Worm (Caenorhabditis elegans) whole organism, mixed stage, embryonic: ENCODE results near the gene pgph-3.

Source experiments
- M03D4.4 ChIP-seq: sonication (generic microtip); optimal IDR thresholded peaks from 2 replicates; lab custom pipeline; 2017; ENCODE audit warnings: mild to moderate bottlenecking, missing genetic modification characterization, missing compliant biosample characterization
- bed-3 ChIP-seq: fragments of 200-800 bp; sonication (Bioruptor generic); optimal IDR thresholded peaks from 3 replicates; lab custom pipeline; 2018; ENCODE audit warnings: mild to moderate bottlenecking, missing genetic modification characterization, moderate library complexity, missing compliant biosample characterization
- blmp-1 ChIP-seq: fragments of 150-350 bp; optimal IDR thresholded peaks from 2 replicates; lab custom pipeline; 2014; ENCODE audit warnings: missing biosample characterization, missing genetic modification characterization
- ceh-39 ChIP-seq: fragments of 150-350 bp; optimal IDR thresholded peaks from 2 replicates; lab custom pipeline; 2014; ENCODE audit warnings: missing biosample characterization, missing genetic modification characterization
- ceh-43 ChIP-seq: fragments of 200-800 bp; sonication (Bioruptor generic); optimal IDR thresholded peaks from 2 replicates; lab custom pipeline; 2018; ENCODE audit warnings: mild to moderate bottlenecking, missing genetic modification characterization, moderate library complexity, missing compliant biosample characterization
- ceh-83 ChIP-seq: fragments of 200-800 bp; sonication (Bioruptor generic); optimal IDR thresholded peaks from 2 replicates; lab custom pipeline; 2018; ENCODE audit warnings: mild to moderate bottlenecking, missing genetic modification characterization, missing compliant biosample characterization
- ces-1 ChIP-seq: fragments of 150-350 bp; optimal IDR thresholded peaks from 2 replicates; lab custom pipeline; 2014; ENCODE audit warnings: missing biosample characterization, missing genetic modification reagents, missing genetic modification characterization
- cnd-1 ChIP-seq: fragments of 200-800 bp; sonication (Bioruptor generic); optimal IDR thresholded peaks from 2 replicates; lab custom pipeline; 2018; ENCODE audit warnings: mild to moderate bottlenecking, missing genetic modification characterization, missing compliant biosample characterization
- drap-1 ChIP-seq: fragments of 200-800 bp; sonication (Bioruptor generic); optimal IDR thresholded peaks from 3 replicates; lab custom pipeline; 2018; ENCODE audit warnings: mild to moderate bottlenecking, missing genetic modification characterization, missing compliant biosample characterization
- elt-1 ChIP-seq: sonication (generic microtip); optimal IDR thresholded peaks from 2 replicates; lab custom pipeline; 2017; ENCODE audit warnings: missing genetic modification characterization, mild to moderate bottlenecking, missing compliant biosample characterization, antibody characterized with exemption, moderate library complexity, borderline replicate concordance; ENCODE audit not compliant: insufficient read depth
- elt-3 ChIP-seq: fragments of 150-350 bp; optimal IDR thresholded peaks from 2 replicates; lab custom pipeline; 2014; ENCODE audit warnings: missing biosample characterization, missing genetic modification characterization
- flh-1 ChIP-seq: fragments of 200-800 bp; sonication (Bioruptor generic); optimal IDR thresholded peaks from 2 replicates; lab custom pipeline; 2018; ENCODE audit warnings: mild to moderate bottlenecking, missing genetic modification characterization, moderate library complexity, missing compliant biosample characterization
- ham-2 ChIP-seq: fragments of 200-800 bp; sonication (Bioruptor generic); optimal IDR thresholded peaks from 2 replicates; lab custom pipeline; 2018; ENCODE audit warnings: mild to moderate bottlenecking, missing genetic modification characterization, missing compliant biosample characterization
- hlh-1 ChIP-seq: fragments of 150-350 bp; optimal IDR thresholded peaks from 2 replicates; lab custom pipeline; 2014; ENCODE audit warnings: missing biosample characterization, missing genetic modification reagents, missing genetic modification characterization
- lin-13 ChIP-seq: fragments of 150-350 bp; optimal IDR thresholded peaks from 2 replicates; lab custom pipeline; 2014; ENCODE audit warnings: missing biosample characterization, missing genetic modification characterization
- lin-32 ChIP-seq: fragments of 200-800 bp; sonication (Bioruptor generic); optimal IDR thresholded peaks from 2 replicates; lab custom pipeline; 2018; ENCODE audit warnings: mild to moderate bottlenecking, missing genetic modification characterization, missing compliant biosample characterization
- lsy-2 ChIP-seq: fragments of 150-350 bp; optimal IDR thresholded peaks from 2 replicates; lab custom pipeline; 2014; ENCODE audit warnings: missing biosample characterization, missing genetic modification characterization
- mab-5 ChIP-seq: fragments of 150-350 bp; optimal IDR thresholded peaks from 2 replicates; lab custom pipeline; 2014; ENCODE audit warnings: missing biosample characterization, missing genetic modification characterization
- mep-1 ChIP-seq: fragments of 150-350 bp; optimal IDR thresholded peaks from 2 replicates; lab custom pipeline; 2017; ENCODE audit warnings: missing biosample characterization, missing genetic modification reagents, missing genetic modification characterization, inconsistent platforms
- mls-2 ChIP-seq: sonication (generic microtip); optimal IDR thresholded peaks from 2 replicates; lab custom pipeline; 2016; ENCODE audit warnings: mild to moderate bottlenecking, missing genetic modification characterization, moderate library complexity, missing compliant biosample characterization
- nhr-12 ChIP-seq: fragments of 150-350 bp; optimal IDR thresholded peaks from 2 replicates; lab custom pipeline; 2014; ENCODE audit warnings: missing biosample characterization, missing genetic modification characterization
- nhr-2 ChIP-seq: fragments of 150-350 bp; optimal IDR thresholded peaks from 2 replicates; lab custom pipeline; 2014; ENCODE audit warnings: missing biosample characterization, missing genetic modification characterization
- nhr-237 ChIP-seq: fragments of 150-350 bp; optimal IDR thresholded peaks from 2 replicates; lab custom pipeline; 2014; ENCODE audit warnings: missing biosample characterization, missing genetic modification characterization
- nhr-76 ChIP-seq: sonication (generic microtip); optimal IDR thresholded peaks from 2 replicates; lab custom pipeline; 2017; ENCODE audit warnings: missing biosample characterization, missing genetic modification characterization
- pha-4 ChIP-seq: fragments of 150-350 bp; optimal IDR thresholded peaks from 2 replicates; lab custom pipeline; 2018; ENCODE audit warnings: missing biosample characterization, missing genetic modification reagents, missing genetic modification characterization
- sem-2 ChIP-seq: fragments of 200-800 bp; sonication (Bioruptor generic); optimal IDR thresholded peaks from 2 replicates; lab custom pipeline; 2018; ENCODE audit warnings: mild to moderate bottlenecking, missing genetic modification characterization, missing compliant biosample characterization
- snpc-4 ChIP-seq: fragments of 150-350 bp; optimal IDR thresholded peaks from 2 replicates; lab custom pipeline; 2014; ENCODE audit warnings: missing biosample characterization, missing genetic modification characterization
- sptf-1 ChIP-seq: sonication (generic microtip); optimal IDR thresholded peaks from 2 replicates; lab custom pipeline; 2017; ENCODE audit warnings: mild to moderate bottlenecking, missing genetic modification characterization, moderate library complexity, missing compliant biosample characterization
- tbx-8 ChIP-seq: fragments of 200-800 bp; sonication (Bioruptor generic); optimal IDR thresholded peaks from 2 replicates; lab custom pipeline; 2018; ENCODE audit warnings: mild to moderate bottlenecking, missing genetic modification characterization, moderate library complexity, missing compliant biosample characterization
- unc-120 ChIP-seq: sonication (generic microtip); optimal IDR thresholded peaks from 2 replicates; lab custom pipeline; 2017; ENCODE audit warnings: missing genetic modification characterization, missing compliant biosample characterization; ENCODE audit not compliant: poor library complexity, severe bottlenecking
- unc-39 ChIP-seq: fragments of 150-350 bp; optimal IDR thresholded peaks from 2 replicates; lab custom pipeline; 2014; ENCODE audit warnings: missing biosample characterization, missing genetic modification characterization
- unc-62 ChIP-seq: fragments of 150-350 bp; optimal IDR thresholded peaks from 2 replicates; lab custom pipeline; 2014; ENCODE audit warnings: missing biosample characterization, missing genetic modification reagents, missing genetic modification characterization
- ztf-11 ChIP-seq: fragments of 150-350 bp; optimal IDR thresholded peaks from 2 replicates; lab custom pipeline; 2014; ENCODE audit warnings: missing biosample characterization, missing genetic modification characterization

pgph-3 gene

DNA sequence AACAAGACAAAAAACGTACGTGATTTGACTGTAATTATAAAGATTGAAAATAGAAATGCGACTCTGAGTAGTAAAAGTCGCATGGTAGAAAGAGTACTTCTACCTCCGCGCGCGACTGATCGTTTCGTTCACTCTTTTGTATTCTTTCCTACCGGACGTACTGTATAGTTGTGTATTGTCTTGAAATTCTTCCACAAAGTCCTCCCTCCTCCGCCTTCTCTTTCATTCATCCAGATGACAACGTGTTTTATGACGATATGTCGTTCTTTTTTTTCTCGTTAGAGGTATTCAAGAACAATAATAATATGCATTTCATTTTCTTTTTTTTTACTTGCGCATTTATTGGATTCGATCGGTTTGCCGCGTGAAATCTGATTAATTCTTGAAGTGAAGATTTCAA is 37.2 kb downstream of the pgph-3 start, which contains the start of gene K09H11.4:
K09H11.4 (minus strand) TSS at position 101 of the 400 bp plus-strand sequence.
- TF ChIP-seq elt-3 (tag; lab: Kevin White, UChicago): no peak
- no peak for TF ChIP-seq sptf-1 (tag; lab: Kevin White, UChicago)
- TF ChIP-seq nhr-12: no peak
- no peak for TF ChIP-seq ztf-11 (tag; lab: Kevin White, UChicago)
- no peak for TF ChIP-seq ceh-83 (GFP tag; lab: Kevin White, UChicago)
- TF ChIP-seq drap-1 (GFP tag; lab: Kevin White, UChicago): no peak
- TF ChIP-seq lin-32 (GFP tag; lab: Kevin White, UChicago): no peak
- no peak for TF ChIP-seq lin-13 (tag; lab: Kevin White, UChicago)
- no peak for TF ChIP-seq tbx-8 (GFP tag; lab: Kevin White, UChicago)
- no peak for TF ChIP-seq mep-1 (tag; lab: Kevin White, UChicago)
- TF ChIP-seq pha-4 (tag; lab: Kevin White, UChicago): no peak
- no peak for TF ChIP-seq elt-1 (tag; lab: Kevin White, UChicago)
- no peak for TF ChIP-seq lsy-2
- TF ChIP-seq nhr-76 (tag; lab: Kevin White, UChicago): no peak
- TF ChIP-seq ham-2 (GFP tag; lab: Kevin White, UChicago): no peak

DNA sequence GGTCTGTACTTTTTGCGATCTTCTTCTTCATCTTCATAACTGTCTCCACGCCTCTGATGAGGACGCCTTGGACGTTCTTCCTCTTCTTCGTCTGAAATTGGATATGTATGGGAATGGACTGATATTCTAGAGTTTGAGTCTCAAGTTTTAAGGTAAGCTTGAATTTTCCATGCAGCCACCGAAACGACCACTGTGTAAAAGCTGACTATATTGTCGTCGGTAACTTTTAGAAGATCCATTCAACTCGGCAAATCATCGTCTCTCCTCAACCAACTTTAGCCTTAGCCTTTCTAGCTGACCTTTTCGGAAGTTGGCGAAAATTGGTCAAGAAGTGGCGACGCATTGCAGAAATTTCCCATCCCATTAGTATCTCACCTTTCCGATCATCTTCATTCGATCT is 39.3 kb downstream of the pgph-3 start:
- TF ChIP-seq elt-3 (tag; lab: Kevin White, UChicago) (no peak), unc-120 (no peak), hlh-1 (tag; lab: Kevin White, UChicago) (no peak), ces-1 (GFP tag; lab: Kevin White, UChicago) (no peak), sem-2 (GFP tag; lab: Kevin White, UChicago) (no peak), bed-3 (GFP tag; lab: Kevin White, UChicago) (no peak)

DNA sequence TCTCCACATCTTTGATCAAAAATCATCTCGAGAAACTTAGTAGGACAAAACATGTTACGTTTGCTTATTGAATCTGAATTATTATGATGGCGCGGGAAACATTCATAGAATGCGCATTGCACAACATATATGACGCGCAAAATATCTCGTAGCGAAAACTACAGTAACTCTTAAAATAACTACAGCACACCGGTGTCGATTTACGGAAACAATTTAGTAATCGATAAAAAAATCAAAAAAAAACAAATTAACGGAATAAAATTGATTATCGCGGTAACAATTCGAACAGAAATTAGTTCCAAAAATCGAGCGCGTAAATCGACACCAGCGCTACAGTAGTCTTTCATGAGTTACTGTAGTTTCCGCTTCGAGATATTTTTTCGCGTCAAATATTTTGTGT is 41.6 kb downstream of the pgph-3 start:
- TF ChIP-seq elt-3 (tag; lab: Kevin White, UChicago): no peak

DNA sequence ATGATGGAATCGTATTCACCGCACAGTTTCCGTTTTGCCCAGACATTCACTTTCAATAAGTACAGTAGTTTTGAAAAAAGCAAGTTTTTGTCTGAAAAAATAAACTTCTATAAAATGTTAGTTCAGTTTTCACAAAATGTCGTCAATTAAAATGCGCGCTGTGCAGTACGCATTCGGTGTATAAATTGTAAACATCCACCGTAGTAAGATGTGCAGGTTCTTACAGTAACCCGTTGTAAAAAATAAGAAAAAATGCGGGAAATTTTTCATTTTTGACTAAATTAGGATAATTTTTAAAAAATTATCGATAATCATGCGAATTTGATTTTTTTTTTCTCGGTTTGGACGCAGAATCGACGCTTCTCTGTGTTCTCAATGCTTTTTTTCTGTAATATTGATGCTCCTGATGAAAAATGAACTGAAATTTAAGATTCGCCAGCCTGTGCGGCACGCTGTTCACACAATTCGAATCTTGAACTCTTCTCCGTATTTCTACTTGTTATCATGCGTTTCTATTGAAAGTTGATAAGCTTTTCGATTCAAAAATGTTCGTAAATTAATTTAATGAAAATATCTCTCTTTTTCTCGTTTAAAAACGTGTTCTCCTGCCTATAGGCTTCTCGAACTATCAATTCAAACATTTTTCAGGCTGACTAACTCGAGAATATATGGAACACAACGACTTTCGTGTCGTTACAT is 46.3 kb downstream of the pgph-3 start, which contains the start of gene rga-3:
rga-3 (plus strand) TSS at position 649 of the 699 bp plus-strand sequence.
- no peak for TF ChIP-seq M03D4.4 (tag; lab: Kevin White, UChicago)
- no peak for TF ChIP-seq ham-2 (GFP tag; lab: Kevin White, UChicago)
- no peak for TF ChIP-seq unc-120
- TF ChIP-seq sptf-1 (tag; lab: Kevin White, UChicago): no peak
- TF ChIP-seq mep-1 (tag; lab: Kevin White, UChicago): no peak
- no peak for TF ChIP-seq ceh-43 (GFP tag; lab: Kevin White, UChicago)
- TF ChIP-seq flh-1 (GFP tag; lab: Kevin White, UChicago): no peak
- no peak for TF ChIP-seq nhr-12
- TF ChIP-seq, all 35 proteins: peak for 0

DNA sequence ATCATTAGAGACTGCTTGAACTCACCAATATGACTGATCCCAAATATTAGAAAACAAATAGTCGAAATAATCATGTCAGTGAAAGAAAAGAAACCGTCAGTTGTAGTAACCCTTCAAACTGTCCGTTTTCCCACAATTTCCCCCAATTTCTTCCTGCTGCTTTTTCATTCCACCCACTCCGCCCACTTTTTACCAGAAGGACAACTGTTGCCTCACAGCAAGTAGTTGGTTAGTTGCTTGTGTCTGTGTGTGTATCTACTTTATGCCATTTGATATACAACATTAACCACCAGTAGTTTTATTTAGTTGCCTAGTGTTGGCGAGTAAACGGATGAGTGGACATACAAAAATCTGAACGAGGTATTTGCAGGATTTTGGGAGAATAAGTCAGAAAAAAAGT is 47.1 kb downstream of the pgph-3 start, which contains the start of gene K09H11.9:
K09H11.9 (minus strand) TSS at position 101 of the 400 bp plus-strand sequence.
- TF ChIP-seq unc-39 (tag; lab: Kevin White, UChicago): no peak
- no peak for TF ChIP-seq nhr-76 (tag; lab: Kevin White, UChicago)
- TF ChIP-seq mab-5 (tag; lab: Kevin White, UChicago): no peak
- no peak for TF ChIP-seq mep-1 (tag; lab: Kevin White, UChicago)
- TF ChIP-seq lin-32 (GFP tag; lab: Kevin White, UChicago): no peak
- TF ChIP-seq nhr-237 (tag; lab: Kevin White, UChicago): no peak
- no peak for TF ChIP-seq elt-3 (tag; lab: Kevin White, UChicago)
- no peak for TF ChIP-seq sptf-1 (tag; lab: Kevin White, UChicago)
- TF ChIP-seq cnd-1 (tag; lab: Kevin White, UChicago): no peak

DNA sequence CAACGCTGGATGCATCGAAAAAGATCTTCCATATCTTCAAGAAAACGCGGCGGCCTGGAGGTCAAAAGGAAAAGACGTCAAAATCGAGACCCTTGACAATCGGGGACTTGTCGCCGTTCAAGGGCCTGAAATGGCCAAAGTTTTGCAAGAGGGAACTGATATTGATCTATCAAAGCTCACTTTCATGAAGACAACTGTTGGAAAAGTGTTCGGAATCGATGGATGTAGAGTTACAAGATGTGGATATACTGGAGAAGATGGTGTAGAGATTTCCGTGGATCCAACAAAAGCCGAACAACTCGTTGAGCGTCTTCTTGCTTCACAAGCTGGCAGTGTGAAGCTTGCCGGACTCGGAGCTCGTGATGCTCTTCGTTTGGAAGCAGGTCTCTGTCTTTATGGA is 50.1 kb downstream of the pgph-3 start:
- TF ChIP-seq mls-2 (tag; lab: Kevin White, UChicago): no peak
- TF ChIP-seq M03D4.4 (tag; lab: Kevin White, UChicago): no peak
- TF ChIP-seq sem-2 (GFP tag; lab: Kevin White, UChicago): no peak
- no peak for TF ChIP-seq nhr-76 (tag; lab: Kevin White, UChicago)
- TF ChIP-seq nhr-2 (tag; lab: Kevin White, UChicago): no peak
- no peak for TF ChIP-seq drap-1 (GFP tag; lab: Kevin White, UChicago)
- no peak for TF ChIP-seq nhr-237 (tag; lab: Kevin White, UChicago)
- no peak for TF ChIP-seq unc-39 (tag; lab: Kevin White, UChicago)
- no peak for TF ChIP-seq unc-62 (GFP tag; lab: Kevin White, UChicago)
- no peak for TF ChIP-seq hlh-1 (tag; lab: Kevin White, UChicago)
- no peak for TF ChIP-seq ceh-83 (GFP tag; lab: Kevin White, UChicago)
- TF ChIP-seq mep-1 (tag; lab: Kevin White, UChicago): no peak
- no peak for TF ChIP-seq ces-1 (GFP tag; lab: Kevin White, UChicago)
- no peak for TF ChIP-seq ceh-39 (tag; lab: Kevin White, UChicago)
- TF ChIP-seq snpc-4 (tag; lab: Kevin White, UChicago): no peak
- TF ChIP-seq blmp-1: no peak
- TF ChIP-seq unc-120: no peak
